Worm (Caenorhabditis elegans) whole organism, early embryonic: ENCODE measurements around the gene F11E6.4.

ENCODE experiments used
- B0310.2 ChIP-seq: sonication (generic microtip); optimal IDR thresholded peaks from 2 replicates; lab custom pipeline; 2016; ENCODE audit warnings: mild to moderate bottlenecking, missing genetic modification characterization, missing compliant biosample characterization
- F13C5.2 ChIP-seq: sonication (generic microtip); optimal IDR thresholded peaks from 2 replicates; lab custom pipeline; 2017; ENCODE audit warnings: mild to moderate bottlenecking, missing genetic modification characterization, inconsistent platforms, missing compliant biosample characterization
- aly-1 ChIP-seq: sonication (generic microtip); optimal IDR thresholded peaks from 2 replicates; lab custom pipeline; 2016; ENCODE audit warnings: missing genetic modification characterization, missing compliant biosample characterization
- ama-1 ChIP-seq: fragments of 150-350 bp; optimal IDR thresholded peaks from 2 replicates; lab custom pipeline; 2014
- ceh-13 ChIP-seq: fragments of 200-800 bp; sonication (Bioruptor generic); optimal IDR thresholded peaks from 2 replicates; lab custom pipeline; 2018; ENCODE audit warnings: mild to moderate bottlenecking, missing genetic modification characterization, missing compliant biosample characterization
- flt-1 ChIP-seq: fragments of 200-800 bp; sonication (Bioruptor generic); IDR thresholded peaks from 2 replicates; pipeline ENCODE4 v1.3.6; 2022; ENCODE audit warnings: missing genetic modification characterization, missing compliant biosample characterization
- pes-1 ChIP-seq: fragments of 200-800 bp; sonication (Bioruptor generic); IDR thresholded peaks from 2 replicates; pipeline ENCODE4 v1.3.6; 2022; ENCODE audit warnings: missing genetic modification reagents, missing genetic modification characterization, missing compliant biosample characterization
- scrt-1 ChIP-seq: fragments of 200-800 bp; sonication (Bioruptor generic); IDR thresholded peaks from 2 replicates; pipeline ENCODE4 v1.3.6; 2022; ENCODE audit warnings: missing genetic modification characterization, missing compliant biosample characterization
- tbx-11 ChIP-seq: fragments of 200-800 bp; sonication (Bioruptor generic); IDR thresholded peaks from 2 replicates; pipeline ENCODE4 v1.3.6; 2022; ENCODE audit warnings: missing genetic modification characterization, missing compliant biosample characterization

DNA sequence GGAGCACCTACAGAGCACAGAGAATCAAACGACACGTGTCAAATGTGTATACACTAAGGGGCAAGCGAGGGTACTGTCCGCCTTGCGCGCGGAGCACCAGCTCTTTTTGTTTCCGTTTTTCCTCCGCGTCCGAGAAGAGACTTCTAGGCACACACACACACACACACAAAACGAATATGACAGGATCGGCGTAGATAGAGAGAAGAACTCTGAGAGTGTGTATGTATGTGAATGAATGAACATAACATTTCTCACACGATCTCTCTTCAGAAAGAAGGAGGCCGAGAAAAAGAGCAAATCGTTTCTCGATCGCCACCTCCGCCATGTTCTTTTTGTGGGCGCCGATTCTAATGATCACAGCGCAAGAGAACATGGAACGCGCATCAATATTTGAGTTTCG, 20.5 kb upstream of the F11E6.4 start, which contains the start of gene nas-6:
- no peak for TF ChIP-seq aly-1 (tag; lab: Kevin White, UChicago)
- no peak for TF ChIP-seq ceh-13 (GFP tag; lab: Kevin White, UChicago)
- TF ChIP-seq ama-1 (lab: Kevin White, UChicago) = no peak
- no peak for TF ChIP-seq B0310.2 (tag; lab: Kevin White, UChicago)
- no peak for TF ChIP-seq flt-1 (GFP tag; lab: Robert Waterston, UW)
- no peak for TF ChIP-seq pes-1 (GFP tag; lab: Robert Waterston, UW)
- TF ChIP-seq F13C5.2 (tag; lab: Kevin White, UChicago) = no peak
- no peak for TF ChIP-seq scrt-1 (GFP tag; lab: Robert Waterston, UW)
- no peak for TF ChIP-seq tbx-11 (GFP tag; lab: Robert Waterston, UW)
